Fruit fly (Drosophila melanogaster): ENCODE measurements around the gene CG5039.

CG5039 gene

dm6 chr3R:25637294-25638174, 40.9 kb upstream of the CG5039 start, which contains the start of gene jigr1 (continued):
- TF ChIP-seq bsh (GFP tag; optimal IDR thresholded peaks at IDR 0.05) (peak in 1 of 2 experiments; percentile 5), CG9215 (GFP tag; IDR thresholded peaks at IDR 0.05) (no peak), Six4 (GFP tag; optimal IDR thresholded peaks at IDR 0.05) (no peak), CG16815 (GFP tag; optimal IDR thresholded peaks at IDR 0.05) (peak; percentile 75), salm (tag; optimal IDR thresholded peaks at IDR 0.05) (no peak), CG2116 (GFP tag; optimal IDR thresholded peaks at IDR 0.05) (peak; percentile 6), NfI (GFP tag; optimal IDR thresholded peaks at IDR 0.05) (no peak), slp2 (GFP tag; optimal IDR thresholded peaks at IDR 0.05) (no peak), Hr3 (GFP tag; optimal IDR thresholded peaks at IDR 0.05) (peak; percentile 31), jing (GFP tag; optimal IDR thresholded peaks at IDR 0.05) (no peak), CG3847 (GFP tag; IDR thresholded peaks at IDR 0.05) (no peak), sc (optimal IDR thresholded peaks at IDR 0.05) (no peak), sc (GFP tag; optimal IDR thresholded peaks at IDR 0.05) (peak; percentile 44), CG34376 (GFP tag; optimal IDR thresholded peaks at IDR 0.05) (no peak), bigmax (GFP tag; optimal IDR thresholded peaks at IDR 0.05) (no peak), CG12155 (GFP tag; optimal IDR thresholded peaks at IDR 0.05) (no peak), Vsx1 (GFP tag; optimal IDR thresholded peaks at IDR 0.05) (no peak), CG15514 (GFP tag; optimal IDR thresholded peaks at IDR 0.05) (no peak), exex (tag; optimal IDR thresholded peaks at IDR 0.05) (no peak), CG15479 (GFP tag; optimal IDR thresholded peaks at IDR 0.05) (peak; percentile 67), CG8944 (GFP tag; optimal IDR thresholded peaks at IDR 0.05) (no peak), dmrt11E (tag; optimal IDR thresholded peaks at IDR 0.05) (peak; percentile 86), HLH54F (GFP tag; optimal IDR thresholded peaks at IDR 0.05) (no peak), CG5180 (GFP tag; optimal IDR thresholded peaks at IDR 0.05) (no peak), fu2 (GFP tag; optimal IDR thresholded peaks at IDR 0.05) (no peak), CG12744 (GFP tag; optimal IDR thresholded peaks at IDR 0.05) (no peak), Med (GFP tag) (peak; percentile 69), unpg (GFP tag; optimal IDR thresholded peaks at IDR 0.05) (no peak), CG4730 (GFP tag; IDR thresholded peaks at IDR 0.05) (no peak), onecut (GFP tag; IDR thresholded peaks at IDR 0.05) (0 out of 2 replicates have a peak, but pooled peaks have one; percentile 17), CkIIα-i1 (GFP tag; IDR thresholded peaks at IDR 0.05) (no peak), CG9609 (GFP tag; optimal IDR thresholded peaks at IDR 0.05) (no peak), CG15073 (GFP tag; optimal IDR thresholded peaks at IDR 0.05) (no peak), CG30020 (tag; optimal IDR thresholded peaks at IDR 0.05) (no peak), Taf1 (GFP tag; IDR thresholded peaks at IDR 0.05) (no peak), CG11560 (tag; IDR thresholded peaks at IDR 0.05) (no peak), CG17385 (GFP tag; optimal IDR thresholded peaks at IDR 0.05) (no peak), gfzf (GFP tag; optimal IDR thresholded peaks at IDR 0.05) (no peak), CG13775 (GFP tag; optimal IDR thresholded peaks at IDR 0.05) (peak; percentile 60), Atf-2 (GFP tag; optimal IDR thresholded peaks at IDR 0.05) (no peak), NC2β (GFP tag; optimal IDR thresholded peaks at IDR 0.05) (no peak), wek (GFP tag; optimal IDR thresholded peaks at IDR 0.05) (no peak), Lhr (GFP tag; optimal IDR thresholded peaks at IDR 0.05) (no peak), emc (GFP tag; optimal IDR thresholded peaks at IDR 0.05) (no peak), CG6175 (GFP tag; IDR thresholded peaks at IDR 0.05) (no peak), vnd (GFP tag; IDR thresholded peaks at IDR 0.05; ENCODE audit: partially characterized antibody) (no peak), CG33557 (GFP tag; optimal IDR thresholded peaks at IDR 0.05) (peak; percentile 63), org-1 (GFP tag; optimal IDR thresholded peaks at IDR 0.05) (peak; percentile 15), CG9932 (GFP tag; IDR thresholded peaks at IDR 0.05) (no peak), sim (GFP tag; IDR thresholded peaks at IDR 0.05) (no peak)

Measured in whole organism, embryonic.